ENCODE assay signal across 5 fruit fly cellular contexts in the genomic region with DNA sequence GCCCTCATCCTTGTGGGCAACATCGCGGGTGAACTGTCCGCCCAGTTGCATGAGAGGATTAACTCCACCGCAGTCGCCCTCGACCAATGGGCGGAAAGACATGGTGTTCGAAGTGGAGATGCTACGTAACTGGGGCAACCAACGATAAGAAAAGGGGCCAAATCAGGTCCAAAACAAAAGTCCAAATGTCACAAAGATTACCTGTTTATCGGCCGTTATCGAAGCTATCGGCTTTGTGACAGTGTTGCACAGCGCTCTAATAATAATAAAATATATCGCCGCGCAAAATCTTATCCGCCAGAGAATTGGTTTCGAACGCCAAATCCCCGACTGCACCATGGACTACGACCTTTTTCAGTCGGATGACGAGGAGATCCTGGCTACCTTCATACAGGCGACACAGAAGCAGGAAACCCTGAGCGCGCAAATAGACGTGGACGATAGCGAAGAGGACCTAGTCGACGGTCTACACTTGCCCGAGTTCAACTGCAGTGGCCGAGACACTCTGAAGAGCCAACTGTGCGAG.
TF ChIP-seq lines count a peak whose summit lies in the region.

A gene (plus strand): TSS at position 285 of the 526 bp plus-strand sequence.
A gene (minus strand): TSS at position 476 of the 526 bp plus-strand sequence.

- no peak for TF ChIP-seq CTCF in whole organism, embryonic (GFP tag; optimal IDR thresholded peaks at IDR 0.05; lab: Kevin White, UChicago)

TF ChIP-seq in whole organism, adult, 20 proteins besides CTCF, POLR2A, EP300 and RAD21 (continues in another document):
- TF ChIP-seq kay (GFP tag; lab: Kevin White, UChicago; ENCODE audit: borderline replicate concordance) = no peak
- TF ChIP-seq CG12768 (GFP tag; optimal IDR thresholded peaks at IDR 0.05; lab: Kevin White, UChicago) = peak; percentile 63
- TF ChIP-seq ovo (GFP tag; optimal IDR thresholded peaks at IDR 0.05; lab: Kevin White, UChicago) = no peak
- peak; percentile 24 for TF ChIP-seq Crg-1 (GFP tag; optimal IDR thresholded peaks at IDR 0.05; lab: Kevin White, UChicago)
- no peak for TF ChIP-seq cnc (optimal IDR thresholded peaks at IDR 0.05; lab: Kevin White, UChicago)
- TF ChIP-seq CG11617 (GFP tag; optimal IDR thresholded peaks at IDR 0.05; lab: Kevin White, UChicago) = peak; percentile 21
- TF ChIP-seq CG5204 (GFP tag; optimal IDR thresholded peaks at IDR 0.05; lab: Kevin White, UChicago) = no peak
- no peak for TF ChIP-seq toe (GFP tag; optimal IDR thresholded peaks at IDR 0.05; lab: Kevin White, UChicago)
- TF ChIP-seq Hr96 (GFP tag; optimal IDR thresholded peaks at IDR 0.05; lab: Kevin White, UChicago) = no peak
- no peak for TF ChIP-seq CG7045 (GFP tag; optimal IDR thresholded peaks at IDR 0.05; lab: Kevin White, UChicago)
- no peak for TF ChIP-seq Clk (GFP tag; optimal IDR thresholded peaks at IDR 0.05; lab: Kevin White, UChicago)
- TF ChIP-seq tj (GFP tag; optimal IDR thresholded peaks at IDR 0.05; lab: Kevin White, UChicago) = no peak
- peak; percentile 47 for TF ChIP-seq pad (GFP tag; optimal IDR thresholded peaks at IDR 0.05; lab: Kevin White, UChicago)
- TF ChIP-seq CG14711 (tag; optimal IDR thresholded peaks at IDR 0.05; lab: Kevin White, UChicago) = no peak
- peak; percentile 55 for TF ChIP-seq CG7101 (tag; optimal IDR thresholded peaks at IDR 0.05; lab: Kevin White, UChicago)
- no peak for TF ChIP-seq CG33017 (tag; optimal IDR thresholded peaks at IDR 0.05; lab: Kevin White, UChicago)
- no peak for TF ChIP-seq cic (GFP tag; optimal IDR thresholded peaks at IDR 0.05; lab: Kevin White, UChicago)

TF ChIP-seq in whole organism, embryonic, 481 proteins besides CTCF, POLR2A, EP300 and RAD21 (continues in another document):
- TF ChIP-seq Usf (GFP tag; optimal IDR thresholded peaks at IDR 0.05; lab: Kevin White, UChicago) = no peak
- no peak for TF ChIP-seq croc (GFP tag; conservative IDR thresholded peaks at IDR 0.05; lab: Robert Waterston, UW)
- no peak for TF ChIP-seq yki (optimal IDR thresholded peaks at IDR 0.05; lab: Kevin White, UChicago)
- TF ChIP-seq pfk (GFP tag; optimal IDR thresholded peaks at IDR 0.05; lab: Kevin White, UChicago) = no peak
- TF ChIP-seq CG11695 (GFP tag; IDR thresholded peaks at IDR 0.05; lab: Robert Waterston, UW) = no peak
- TF ChIP-seq CG10321 (GFP tag; IDR thresholded peaks at IDR 0.05; lab: Robert Waterston, UW) = no peak
- TF ChIP-seq lola (GFP tag; optimal IDR thresholded peaks at IDR 0.05; lab: Kevin White, UChicago) = no peak
- no peak for TF ChIP-seq CG1529 (GFP tag; optimal IDR thresholded peaks at IDR 0.05; lab: Kevin White, UChicago)
- TF ChIP-seq CG8281 (tag; optimal IDR thresholded peaks at IDR 0.05; lab: Kevin White, UChicago) = no peak
- TF ChIP-seq Oaz (GFP tag; IDR thresholded peaks at IDR 0.05; lab: Robert Waterston, UW) = no peak
- no peak for TF ChIP-seq CG15269 (tag; optimal IDR thresholded peaks at IDR 0.05; lab: Kevin White, UChicago)
- no peak for TF ChIP-seq Oli (tag; optimal IDR thresholded peaks at IDR 0.05; lab: Kevin White, UChicago)
- TF ChIP-seq C15 (GFP tag; IDR thresholded peaks at IDR 0.05; lab: Robert Waterston, UW) = no peak
- TF ChIP-seq CG16779 (GFP tag; IDR thresholded peaks at IDR 0.05; lab: Robert Waterston, UW) = no peak
- TF ChIP-seq Atf-2 (GFP tag; optimal IDR thresholded peaks at IDR 0.05; lab: Kevin White, UChicago) = no peak
- TF ChIP-seq CG5180 (GFP tag; optimal IDR thresholded peaks at IDR 0.05; lab: Kevin White, UChicago) = no peak
- no peak for TF ChIP-seq Six4 (GFP tag; optimal IDR thresholded peaks at IDR 0.05; lab: Kevin White, UChicago)
- TF ChIP-seq CG15073 (GFP tag; optimal IDR thresholded peaks at IDR 0.05; lab: Kevin White, UChicago) = no peak
- TF ChIP-seq CG7556 (GFP tag; optimal IDR thresholded peaks at IDR 0.05; lab: Kevin White, UChicago) = no peak

TF ChIP-seq in whole organism, prepupa, 60 proteins besides CTCF, POLR2A, EP300 and RAD21:
- TF ChIP-seq svp (GFP tag; lab: Kevin White, UChicago) (peak; percentile 92), Eip78C (GFP tag; lab: Kevin White, UChicago) (peak; percentile 26), esn (GFP tag; optimal IDR thresholded peaks at IDR 0.05; lab: Kevin White, UChicago) (peak; percentile 20), net (GFP tag; optimal IDR thresholded peaks at IDR 0.05; lab: Kevin White, UChicago) (no peak)

TF ChIP-seq in whole organism, pupa, 21 proteins besides CTCF, POLR2A, EP300 and RAD21:
- TF ChIP-seq CG14655 (GFP tag; optimal IDR thresholded peaks at IDR 0.05; lab: Kevin White, UChicago) (no peak), Ets98B (GFP tag; IDR thresholded peaks at IDR 0.05; lab: Robert Waterston, UW) (peak; percentile 29; the same call in 1 of the 2 replicates), CG34367 (tag; optimal IDR thresholded peaks at IDR 0.05; lab: Kevin White, UChicago) (no peak), CG12605 (GFP tag; IDR thresholded peaks at IDR 0.05; lab: Robert Waterston, UW) (no peak)

TF ChIP-seq in whole organism, wandering third instar larva, 38 proteins besides CTCF, POLR2A, EP300 and RAD21:
- TF ChIP-seq psq (GFP tag; optimal IDR thresholded peaks at IDR 0.05; lab: Kevin White, UChicago) (peak; percentile 16), Dif (GFP tag; optimal IDR thresholded peaks at IDR 0.05; lab: Kevin White, UChicago; ENCODE audit: partially characterized antibody) (no peak), N (GFP tag; optimal IDR thresholded peaks at IDR 0.05; lab: Kevin White, UChicago) (no peak), tai (GFP tag; optimal IDR thresholded peaks at IDR 0.05; lab: Kevin White, UChicago) (no peak), Rel (GFP tag; optimal IDR thresholded peaks at IDR 0.05; lab: Kevin White, UChicago) (no peak), Rel (tag; optimal IDR thresholded peaks at IDR 0.05; lab: Kevin White, UChicago) (peak; percentile 37), Abd-B (GFP tag; optimal IDR thresholded peaks at IDR 0.05; lab: Kevin White, UChicago) (no peak), Sp1 (GFP tag; optimal IDR thresholded peaks at IDR 0.05; lab: Kevin White, UChicago) (peak; percentile 23), jim (GFP tag; optimal IDR thresholded peaks at IDR 0.05; lab: Kevin White, UChicago) (no peak), dmrt93B (GFP tag; optimal IDR thresholded peaks at IDR 0.05; lab: Kevin White, UChicago) (no peak), Myc (optimal IDR thresholded peaks at IDR 0.05; lab: Kevin White, UChicago) (no peak), GATAd (GFP tag; optimal IDR thresholded peaks at IDR 0.05; lab: Kevin White, UChicago) (no peak), sage (GFP tag; optimal IDR thresholded peaks at IDR 0.05; lab: Kevin White, UChicago) (no peak), Hr78 (GFP tag; optimal IDR thresholded peaks at IDR 0.05; lab: Kevin White, UChicago) (no peak), sv (GFP tag; optimal IDR thresholded peaks at IDR 0.05; lab: Kevin White, UChicago) (no peak), CrebA (GFP tag; optimal IDR thresholded peaks at IDR 0.05; lab: Kevin White, UChicago; ENCODE audit: borderline replicate concordance) (no peak), Hr83 (GFP tag; optimal IDR thresholded peaks at IDR 0.05; lab: Kevin White, UChicago; ENCODE audit: poor library complexity, severe bottlenecking) (no peak)
